Fruit fly (Drosophila melanogaster): ENCODE data around the gene CG4598.

CG4598 gene

dm6 chr2L:9897296-9897695 is 21.1 kb upstream of the CG4598 start, which contains the start of gene RpS2 (continued):
- TF ChIP-seq H15 (GFP tag; IDR thresholded peaks at IDR 0.05) (no peak), Dbx (GFP tag; IDR thresholded peaks at IDR 0.05) (peak; percentile 75), CG3407 (GFP tag; optimal IDR thresholded peaks at IDR 0.05) (peak; percentile 24), CG4820 (GFP tag; optimal IDR thresholded peaks at IDR 0.05) (no peak), CG7987 (GFP tag; optimal IDR thresholded peaks at IDR 0.05) (peak; percentile 68), CG6813 (GFP tag; optimal IDR thresholded peaks at IDR 0.05) (no peak), Eip74EF (GFP tag; optimal IDR thresholded peaks at IDR 0.05) (peak in 1 of 2 experiments; percentile 11), insv (GFP tag; optimal IDR thresholded peaks at IDR 0.05) (peak in 1 of 2 experiments; percentile 32), Fer3 (tag; optimal IDR thresholded peaks at IDR 0.05) (peak; percentile 50), CG1529 (GFP tag; optimal IDR thresholded peaks at IDR 0.05) (peak; percentile 32), CG30020 (tag; optimal IDR thresholded peaks at IDR 0.05) (peak; percentile 22), bsh (GFP tag; optimal IDR thresholded peaks at IDR 0.05) (peak; percentile 7 to 35), CG11560 (tag; IDR thresholded peaks at IDR 0.05) (no peak), HmgZ (tag; optimal IDR thresholded peaks at IDR 0.05) (peak; percentile 75), danr (GFP tag; IDR thresholded peaks at IDR 0.05) (no peak), CG2202 (tag; optimal IDR thresholded peaks at IDR 0.05) (peak; percentile 45), Hand (GFP tag; optimal IDR thresholded peaks at IDR 0.05) (no peak), CG3065 (GFP tag; optimal IDR thresholded peaks at IDR 0.05) (no peak), CG11695 (GFP tag; IDR thresholded peaks at IDR 0.05) (no peak), fd64A (GFP tag; optimal IDR thresholded peaks at IDR 0.05) (no peak), toy (GFP tag; IDR thresholded peaks at IDR 0.05) (no peak), CG8765 (GFP tag; IDR thresholded peaks at IDR 0.05) (no peak), ERR (GFP tag; optimal IDR thresholded peaks at IDR 0.05) (no peak), p53 (GFP tag; optimal IDR thresholded peaks at IDR 0.05) (no peak), pzg (GFP tag; optimal IDR thresholded peaks at IDR 0.05) (peak; percentile 81), CHES-1-like (GFP tag; optimal IDR thresholded peaks at IDR 0.05) (no peak), CG9609 (GFP tag; optimal IDR thresholded peaks at IDR 0.05) (peak; percentile 19), chif (GFP tag; optimal IDR thresholded peaks at IDR 0.05) (peak in 1 of 2 experiments; percentile 24), CG4730 (GFP tag; IDR thresholded peaks at IDR 0.05) (no peak), twi (tag; optimal IDR thresholded peaks at IDR 0.05) (no peak), Mad (GFP tag; optimal IDR thresholded peaks at IDR 0.05) (no peak), Jarid2 (GFP tag; optimal IDR thresholded peaks at IDR 0.05) (peak; percentile 13), CG10366 (GFP tag; IDR thresholded peaks at IDR 0.05) (no peak), salm (tag; optimal IDR thresholded peaks at IDR 0.05) (peak; percentile 60), CG42726 (GFP tag; IDR thresholded peaks at IDR 0.05; ENCODE audit: partially characterized antibody) (peak; percentile 99), CG6765 (GFP tag; optimal IDR thresholded peaks at IDR 0.05) (no peak), CG6854 (GFP tag; optimal IDR thresholded peaks at IDR 0.05) (peak; percentile 26), zen2 (GFP tag; IDR thresholded peaks at IDR 0.05; ENCODE audit: partially characterized antibody) (peak; percentile 99), crc (GFP tag; optimal IDR thresholded peaks at IDR 0.05) (no peak), vnd (GFP tag; IDR thresholded peaks at IDR 0.05; ENCODE audit: partially characterized antibody) (peak; percentile 98), CG16815 (GFP tag; optimal IDR thresholded peaks at IDR 0.05) (no peak), gcm (GFP tag; optimal IDR thresholded peaks at IDR 0.05) (peak; percentile 53), CG18619 (GFP tag; optimal IDR thresholded peaks at IDR 0.05) (peak; percentile 47), Dfd (GFP tag; optimal IDR thresholded peaks at IDR 0.05) (no peak), Lhr (GFP tag; optimal IDR thresholded peaks at IDR 0.05) (peak; percentile 51), Camta (GFP tag; optimal IDR thresholded peaks at IDR 0.05) (no peak), CG11398 (GFP tag; optimal IDR thresholded peaks at IDR 0.05) (peak; percentile 21), tx (GFP tag; optimal IDR thresholded peaks at IDR 0.05) (no peak), Side (GFP tag; optimal IDR thresholded peaks at IDR 0.05) (no peak), CG30431 (GFP tag; optimal IDR thresholded peaks at IDR 0.05) (no peak), Poxn (GFP tag; IDR thresholded peaks at IDR 0.05) (no peak)

Measured in whole organism, embryonic.